Fruit fly (Drosophila melanogaster) whole organism, embryonic: Measurements from ENCODE around the gene CG12310.

Experiments used
- CG10274 ChIP-seq: fragments of 200-800 bp; sonication (Bioruptor generic); optimal IDR thresholded peaks from 3 replicates; lab custom pipeline; 2017; ENCODE audit warnings: missing biosample characterization, mild to moderate bottlenecking, missing genetic modification characterization
- CG10654 ChIP-seq: fragments of 200-800 bp; sonication (Bioruptor generic); optimal IDR thresholded peaks from 2 replicates; lab custom pipeline; 2016; ENCODE audit warnings: missing biosample characterization, missing genetic modification characterization
- CG11504 ChIP-seq: fragments of 200-800 bp; sonication (Bioruptor generic); optimal IDR thresholded peaks from 3 replicates; lab custom pipeline; 2019; ENCODE audit warnings: missing biosample characterization, mild to moderate bottlenecking, missing genetic modification characterization, moderate library complexity
- CG12104 ChIP-seq: fragments of 200-800 bp; sonication (Bioruptor generic); optimal IDR thresholded peaks from 3 replicates; lab custom pipeline; 2016; ENCODE audit warnings: missing biosample characterization, missing genetic modification characterization
- CG12391 ChIP-seq: fragments of 200-800 bp; sonication (Bioruptor generic); optimal IDR thresholded peaks from 3 replicates; lab custom pipeline; 2018; ENCODE audit warnings: missing biosample characterization, mild to moderate bottlenecking, missing genetic modification characterization, moderate library complexity
- CG15601 ChIP-seq: fragments of 200-800 bp; sonication (Bioruptor generic); optimal IDR thresholded peaks from 3 replicates; lab custom pipeline; 2019; ENCODE audit warnings: missing biosample characterization, mild to moderate bottlenecking, missing genetic modification characterization, moderate library complexity
- CG15696 ChIP-seq: fragments of 200-800 bp; sonication (Bioruptor generic); optimal IDR thresholded peaks from 2 replicates; lab custom pipeline; 2019; ENCODE audit warnings: missing biosample characterization, mild to moderate bottlenecking, missing genetic modification characterization, moderate library complexity
- CG16863 ChIP-seq: fragments of 200-800 bp; sonication (Bioruptor generic); optimal IDR thresholded peaks from 3 replicates; lab custom pipeline; 2016; ENCODE audit warnings: missing biosample characterization, missing genetic modification characterization
- CG17328 ChIP-seq: fragments of 200-800 bp; sonication (Bioruptor generic); IDR thresholded peaks from 2 replicates; pipeline ENCODE4 v1.3.6; 2022; ENCODE audit warnings: missing biosample characterization, missing genetic modification characterization
- CG17829 ChIP-seq: fragments of 200-800 bp; optimal IDR thresholded peaks from 2 replicates; lab custom pipeline; 2019; ENCODE audit warnings: missing biosample characterization, mild to moderate bottlenecking, missing genetic modification characterization, moderate library complexity
- CG1792 ChIP-seq: fragments of 200-800 bp; sonication (Bioruptor generic); optimal IDR thresholded peaks from 2 replicates; lab custom pipeline; 2016; ENCODE audit warnings: missing biosample characterization, missing genetic modification characterization
- CG2678 ChIP-seq: fragments of 200-800 bp; sonication (Bioruptor generic); optimal IDR thresholded peaks from 3 replicates; lab custom pipeline; 2019; ENCODE audit warnings: missing biosample characterization, mild to moderate bottlenecking, missing genetic modification characterization, moderate library complexity
- CG2712 ChIP-seq: fragments of 200-800 bp; optimal IDR thresholded peaks from 3 replicates; lab custom pipeline; 2019; ENCODE audit warnings: missing biosample characterization, mild to moderate bottlenecking, missing genetic modification characterization, moderate library complexity
- CG2875 ChIP-seq: fragments of 200-800 bp; sonication (Bioruptor generic); optimal IDR thresholded peaks from 2 replicates; lab custom pipeline; 2017; ENCODE audit warnings: missing biosample characterization, mild to moderate bottlenecking, missing genetic modification characterization, missing genetic modification reagents
- CG3281 ChIP-seq: fragments of 200-800 bp; sonication (Bioruptor generic); optimal IDR thresholded peaks from 3 replicates; lab custom pipeline; 2017; ENCODE audit warnings: missing biosample characterization, mild to moderate bottlenecking, missing genetic modification characterization
- CG4707 ChIP-seq: fragments of 200-800 bp; sonication (Bioruptor generic); optimal IDR thresholded peaks from 2 replicates; lab custom pipeline; 2018; ENCODE audit warnings: missing biosample characterization, mild to moderate bottlenecking, missing genetic modification characterization, moderate library complexity
- CG5245 ChIP-seq: fragments of 200-800 bp; sonication (Bioruptor generic); optimal IDR thresholded peaks from 3 replicates; lab custom pipeline; 2016; ENCODE audit warnings: missing biosample characterization, missing genetic modification characterization
- CG6791 ChIP-seq: fragments of 200-800 bp; sonication (Bioruptor generic); IDR thresholded peaks from 3 replicates; pipeline ENCODE4 v1.3.6; 2022; ENCODE audit warnings: missing biosample characterization, missing genetic modification characterization; ENCODE audit not compliant: partially characterized antibody
- CG7357 ChIP-seq: fragments of 200-800 bp; sonication (Bioruptor generic); IDR thresholded peaks from 3 replicates; pipeline ENCODE4 v1.3.6; 2022; ENCODE audit warnings: missing biosample characterization, missing genetic modification characterization
- CG7839 ChIP-seq: fragments of 200-800 bp; sonication (Bioruptor generic); optimal IDR thresholded peaks from 3 replicates; lab custom pipeline; 2018; ENCODE audit warnings: missing biosample characterization, mild to moderate bottlenecking, missing genetic modification characterization, moderate library complexity
- D19B ChIP-seq: fragments of 200-800 bp; sonication (Bioruptor generic); optimal IDR thresholded peaks from 2 replicates; lab custom pipeline; 2017; ENCODE audit warnings: missing biosample characterization, mild to moderate bottlenecking, missing genetic modification characterization
- Dll ChIP-seq: fragments of 200-800 bp; sonication (Bioruptor generic); IDR thresholded peaks from 4 replicates; pipeline ENCODE4 v1.3.6; 2022; ENCODE audit warnings: missing biosample characterization, missing genetic modification characterization; ENCODE audit not compliant: partially characterized antibody
- Dp ChIP-seq: fragments of 200-800 bp; sonication (Bioruptor generic); optimal IDR thresholded peaks from 2 replicates; lab custom pipeline; 2018; ENCODE audit warnings: missing biosample characterization, mild to moderate bottlenecking, missing genetic modification characterization, moderate library complexity
- Dref ChIP-seq: fragments of 200-800 bp; sonication (Bioruptor generic); IDR thresholded peaks from 2 replicates; pipeline ENCODE4 v1.3.6; 2022; ENCODE audit warnings: missing biosample characterization, missing genetic modification characterization
- Drgx ChIP-seq: fragments of 200-800 bp; sonication (Bioruptor generic); IDR thresholded peaks from 2 replicates; pipeline ENCODE4 v1.3.6; 2022; ENCODE audit warnings: missing biosample characterization, missing genetic modification characterization
- Fer3 ChIP-seq: fragments of 200-800 bp; sonication (Bioruptor generic); optimal IDR thresholded peaks from 2 replicates; lab custom pipeline; 2018; ENCODE audit warnings: missing biosample characterization, mild to moderate bottlenecking, missing genetic modification characterization, moderate library complexity
- NFAT ChIP-seq: fragments of 200-800 bp; sonication (Bioruptor generic); IDR thresholded peaks from 2 replicates; pipeline ENCODE4 v1.3.6; 2022; ENCODE audit warnings: missing biosample characterization, missing genetic modification characterization
- Side ChIP-seq: fragments of 200-800 bp; sonication (Bioruptor generic); optimal IDR thresholded peaks from 2 replicates; lab custom pipeline; 2016; ENCODE audit warnings: missing biosample characterization, missing genetic modification characterization
- Sry-δ ChIP-seq: fragments of 200-800 bp; sonication (Bioruptor generic); optimal IDR thresholded peaks from 2 replicates; lab custom pipeline; 2016; ENCODE audit warnings: missing biosample characterization, missing genetic modification characterization
- cad ChIP-seq: fragments of >200 bp; optimal IDR thresholded peaks from 2 replicates; lab custom pipeline; 2017; ENCODE audit warnings: missing biosample characterization, missing genetic modification characterization
- chinmo ChIP-seq: fragments of 200-800 bp; sonication (Bioruptor generic); IDR thresholded peaks from 4 replicates; pipeline ENCODE4 v1.3.6; 2022; ENCODE audit warnings: missing biosample characterization, missing genetic modification characterization; ENCODE audit not compliant: partially characterized antibody
- fd64A ChIP-seq: fragments of 200-800 bp; sonication (Bioruptor generic); optimal IDR thresholded peaks from 3 replicates; lab custom pipeline; 2018; ENCODE audit warnings: missing biosample characterization, mild to moderate bottlenecking, missing genetic modification characterization
- gem ChIP-seq: fragments of 200-800 bp; sonication (Bioruptor generic); optimal IDR thresholded peaks from 2 replicates; lab custom pipeline; 2019; ENCODE audit warnings: missing biosample characterization, mild to moderate bottlenecking, missing genetic modification characterization, moderate library complexity
- grau ChIP-seq: fragments of 200-800 bp; optimal IDR thresholded peaks from 3 replicates; lab custom pipeline; 2019; ENCODE audit warnings: missing biosample characterization, mild to moderate bottlenecking, missing genetic modification characterization, moderate library complexity
- gsb-n ChIP-seq: fragments of 200-800 bp; sonication (Bioruptor generic); optimal IDR thresholded peaks from 3 replicates; lab custom pipeline; 2018; ENCODE audit warnings: missing biosample characterization, mild to moderate bottlenecking, missing genetic modification characterization
- nerfin-1 ChIP-seq: fragments of 200-800 bp; sonication (Bioruptor generic); optimal IDR thresholded peaks from 3 replicates; lab custom pipeline; 2019; ENCODE audit warnings: missing biosample characterization, mild to moderate bottlenecking, missing genetic modification characterization, moderate library complexity
- nerfin-2 ChIP-seq: fragments of 200-800 bp; sonication (Bioruptor generic); IDR thresholded peaks from 2 replicates; pipeline ENCODE4 v1.3.6; 2022; ENCODE audit warnings: missing biosample characterization, missing genetic modification characterization; ENCODE audit not compliant: partially characterized antibody
- oc ChIP-seq: fragments of 200-800 bp; sonication (Bioruptor generic); optimal IDR thresholded peaks from 2 replicates; lab custom pipeline; 2018; ENCODE audit warnings: missing biosample characterization, mild to moderate bottlenecking, missing genetic modification characterization, moderate library complexity
- p53 ChIP-seq: fragments of 200-800 bp; sonication (Bioruptor generic); optimal IDR thresholded peaks from 2 replicates; lab custom pipeline; 2016; ENCODE audit warnings: missing biosample characterization, missing genetic modification characterization
- pnt ChIP-seq: fragments of 200-800 bp; sonication (Bioruptor generic); optimal IDR thresholded peaks from 3 replicates; lab custom pipeline; 2016; ENCODE audit warnings: missing biosample characterization, missing genetic modification characterization
- scrt ChIP-seq: fragments of 200-800 bp; sonication (Bioruptor generic); optimal IDR thresholded peaks from 2 replicates; lab custom pipeline; 2018; ENCODE audit warnings: missing biosample characterization, mild to moderate bottlenecking, missing genetic modification characterization, moderate library complexity
- shn ChIP-seq: fragments of 200-800 bp; sonication (Bioruptor generic); optimal IDR thresholded peaks from 3 replicates; lab custom pipeline; 2016; ENCODE audit warnings: missing biosample characterization, missing genetic modification characterization
- slbo ChIP-seq: fragments of 200-800 bp; sonication (Bioruptor generic); IDR thresholded peaks from 2 replicates; pipeline ENCODE4 v1.3.6; 2022; ENCODE audit warnings: missing biosample characterization, missing genetic modification characterization
- so ChIP-seq: fragments of 200-800 bp; sonication (Bioruptor generic); IDR thresholded peaks from 3 replicates; pipeline ENCODE4 v1.3.6; 2022; ENCODE audit warnings: missing biosample characterization, missing genetic modification characterization
- tgo ChIP-seq: fragments of 200-800 bp; sonication (Bioruptor generic); IDR thresholded peaks from 3 replicates; pipeline ENCODE4 v1.3.6; 2022; ENCODE audit warnings: missing biosample characterization, missing genetic modification characterization
- tin ChIP-seq: fragments of 200-800 bp; sonication (Bioruptor generic); optimal IDR thresholded peaks from 3 replicates; lab custom pipeline; 2016; ENCODE audit warnings: missing biosample characterization, missing genetic modification characterization
- tup ChIP-seq: fragments of 200-800 bp; sonication (Bioruptor generic); optimal IDR thresholded peaks from 2 replicates; lab custom pipeline; 2016; ENCODE audit warnings: missing biosample characterization, mild to moderate bottlenecking, missing genetic modification characterization, moderate library complexity
- zfh2 ChIP-seq: fragments of 200-800 bp; sonication (Bioruptor generic); optimal IDR thresholded peaks from 2 replicates; lab custom pipeline; 2016; ENCODE audit warnings: missing biosample characterization, missing genetic modification characterization

Gene CG12310

DNA sequence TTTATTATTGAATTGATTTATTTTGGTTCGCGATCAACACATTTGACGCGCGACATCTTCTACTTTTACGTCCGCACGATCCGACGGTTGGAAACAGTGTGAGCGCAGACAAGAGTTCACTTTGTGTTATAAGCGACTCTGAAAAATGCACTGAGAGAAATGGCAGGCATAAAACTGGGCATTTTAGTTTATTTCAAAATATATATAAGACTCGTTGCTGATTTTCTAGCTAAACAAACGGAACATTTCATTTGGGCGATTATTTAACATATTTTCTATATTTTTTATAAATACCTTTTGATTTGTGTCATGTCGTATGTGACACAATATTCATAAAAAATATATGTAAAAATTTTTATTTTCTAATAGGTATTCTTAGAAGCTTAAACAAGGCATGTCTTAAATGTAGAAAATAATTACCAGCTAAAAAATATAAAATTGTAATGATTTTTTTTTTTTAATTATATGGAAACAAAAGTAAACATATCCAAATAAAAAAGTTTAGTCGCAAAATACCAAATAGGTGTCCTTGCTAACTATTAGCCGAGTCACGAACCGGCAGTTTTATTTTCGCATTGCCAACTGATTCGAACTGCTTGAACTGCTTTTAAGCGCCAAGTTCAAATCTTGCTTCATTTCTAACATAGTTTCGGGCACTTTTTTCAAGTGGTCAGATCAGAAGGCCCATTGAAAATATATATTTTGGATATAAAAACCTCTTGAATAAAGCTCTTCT lies 36.5 kb downstream of the CG12310 start, which contains the start of gene Reck (continued):
- TF ChIP-seq CG4707 (GFP tag; lab: Kevin White, UChicago) (peak; percentile 56), NFAT (GFP tag; lab: Robert Waterston, UW) (peak; percentile 63; the same call in 1 of the 2 replicates), CG16863 (GFP tag; lab: Kevin White, UChicago) (peak; percentile 42), CG7357 (GFP tag; lab: Robert Waterston, UW) (peak; percentile 43; the same call in 1 of the 3 replicates), nerfin-2 (GFP tag; lab: Robert Waterston, UW) (no peak), D19B (GFP tag; lab: Kevin White, UChicago) (peak; percentile 46), so (GFP tag; lab: Robert Waterston, UW) (no peak; the same call in none of the 3 replicates), Fer3 (tag; lab: Kevin White, UChicago) (peak; percentile 79), CG2712 (tag; lab: Kevin White, UChicago) (peak; percentile 89), CG10654 (GFP tag; lab: Kevin White, UChicago) (peak; percentile 76), CG15601 (tag; lab: Kevin White, UChicago) (peak; percentile 69), slbo (GFP tag; lab: Robert Waterston, UW) (peak; percentile 77), p53 (GFP tag; lab: Kevin White, UChicago) (no peak), Dp (GFP tag; lab: Kevin White, UChicago) (peak; percentile 52), CG3281 (GFP tag; lab: Kevin White, UChicago) (peak; percentile 84)

DNA sequence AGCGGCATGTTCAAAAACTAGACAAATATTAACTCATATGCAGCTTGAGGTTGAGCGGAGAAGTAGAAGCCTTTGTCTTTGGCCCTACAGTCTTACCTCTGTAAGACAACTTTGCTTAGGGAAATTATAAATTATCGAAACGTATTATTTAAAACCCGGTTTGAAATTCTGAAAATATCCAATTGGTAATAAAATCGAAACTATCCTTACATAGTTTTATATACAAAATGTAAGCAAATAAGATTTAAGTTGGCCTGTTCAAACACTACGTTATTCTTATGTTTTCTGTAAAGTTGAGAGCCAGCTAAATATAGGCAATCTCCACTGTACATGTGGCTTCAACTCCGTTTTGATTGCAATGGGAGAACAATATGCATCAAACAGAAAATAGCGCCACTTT lies 37.3 kb downstream of the CG12310 start:
- TF ChIP-seq zfh2 (GFP tag; lab: Kevin White, UChicago) (no peak), fd64A (no peak), tup (GFP tag; lab: Kevin White, UChicago) (no peak), shn (GFP tag; lab: Kevin White, UChicago) (no peak), oc (no peak), CG15696 (tag; lab: Kevin White, UChicago) (no peak), Sry-δ (GFP tag; lab: Kevin White, UChicago) (no peak), gsb-n (tag; lab: Kevin White, UChicago) (no peak), scrt (GFP tag; lab: Kevin White, UChicago) (no peak), CG17328 (GFP tag; lab: Robert Waterston, UW) (no peak), nerfin-1 (tag; lab: Kevin White, UChicago) (no peak), cad (GFP tag; lab: Kevin White, UChicago) (no peak), CG2712 (tag; lab: Kevin White, UChicago) (peak; percentile 23), chinmo (GFP tag; lab: Robert Waterston, UW) (no peak), CG5245 (GFP tag; lab: Kevin White, UChicago) (no peak), CG12391 (tag; lab: Kevin White, UChicago) (no peak), Drgx (GFP tag; lab: Robert Waterston, UW) (peak; percentile 45; the same call in 1 of the 2 replicates), tin (GFP tag; lab: Kevin White, UChicago) (peak; percentile 2), CG11504 (tag; lab: Kevin White, UChicago) (peak; percentile 20), gem (peak; percentile 28), grau (tag; lab: Kevin White, UChicago) (peak; percentile 73), CG2678 (tag; lab: Kevin White, UChicago) (no peak), CG7839 (tag; lab: Kevin White, UChicago) (peak; percentile 2), CG6791 (GFP tag; lab: Robert Waterston, UW) (no peak), CG2875 (GFP tag; lab: Kevin White, UChicago) (no peak), Dref (GFP tag; lab: Robert Waterston, UW) (no peak), CG10274 (no peak), CG17829 (no peak), CG1792 (GFP tag; lab: Kevin White, UChicago) (no peak), CG12104 (GFP tag; lab: Kevin White, UChicago) (no peak), pnt (GFP tag; lab: Kevin White, UChicago) (no peak), Dll (no peak), tgo (GFP tag; lab: Robert Waterston, UW) (no peak), Side (GFP tag; lab: Kevin White, UChicago) (no peak)
